Worm (Caenorhabditis elegans) whole organism, L2 larva: ENCODE data around the gene srw-7.

Source experiments
- R02D3.7 ChIP-seq: fragments of 150-350 bp; optimal IDR thresholded peaks from 2 replicates; lab custom pipeline; 2014; ENCODE audit warnings: missing biosample characterization, missing genetic modification characterization
- ama-1 ChIP-seq: fragments of 150-350 bp; optimal IDR thresholded peaks from 2 replicates; lab custom pipeline; 2018; ENCODE audit warnings: inconsistent platforms
- egl-27 ChIP-seq: sonication (generic microtip); optimal IDR thresholded peaks from 3 replicates; lab custom pipeline; 2017; ENCODE audit warnings: missing biosample characterization, missing genetic modification reagents, missing genetic modification characterization
- elt-3 ChIP-seq: sonication (generic microtip); optimal IDR thresholded peaks from 2 replicates; lab custom pipeline; 2017; ENCODE audit warnings: missing biosample characterization, missing genetic modification characterization
- lin-39 ChIP-seq: fragments of 150-350 bp; optimal IDR thresholded peaks from 2 replicates; lab custom pipeline; 2014; ENCODE audit warnings: missing biosample characterization, missing genetic modification reagents, missing genetic modification characterization
- nhr-11 ChIP-seq: fragments of 150-350 bp; optimal IDR thresholded peaks from 2 replicates; lab custom pipeline; 2014; ENCODE audit warnings: missing biosample characterization, missing genetic modification characterization

DNA sequence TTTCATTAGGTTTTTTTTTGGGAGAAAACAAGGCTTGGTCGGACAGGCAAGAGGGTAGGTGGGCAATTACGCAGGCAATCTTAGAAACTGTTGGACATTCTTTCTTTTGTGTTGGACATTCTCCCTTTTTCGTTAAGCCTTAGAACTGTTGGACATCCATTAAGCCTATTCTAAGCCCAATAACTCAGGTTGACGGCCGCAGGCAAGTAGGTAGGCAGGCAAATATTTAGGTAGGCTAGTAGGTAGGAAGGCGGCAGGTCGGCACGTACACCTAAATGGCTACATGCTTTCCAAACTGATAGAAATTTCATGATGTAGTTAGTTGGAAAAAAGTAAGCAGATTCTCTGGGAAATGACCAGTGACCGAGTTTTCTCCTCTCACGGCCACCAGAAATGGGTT is 26.0 kb downstream of the srw-7 start:
- TF ChIP-seq R02D3.7 (tag; lab: Kevin White, UChicago), result no peak
- no peak for TF ChIP-seq nhr-11 (tag; lab: Kevin White, UChicago)
- TF ChIP-seq elt-3 (tag; lab: Kevin White, UChicago), result no peak
- no peak for TF ChIP-seq lin-39 (tag; lab: Kevin White, UChicago)
- TF ChIP-seq ama-1 (lab: Kevin White, UChicago), result no peak
- TF ChIP-seq egl-27 (tag; lab: Kevin White, UChicago), result no peak
